Worm (Caenorhabditis elegans) whole organism, L1 larva: Measurements from ENCODE around the gene ZC376.8.

Experiments
- ama-1 ChIP-seq: fragments of 150-350 bp; optimal IDR thresholded peaks from 2 replicates; lab custom pipeline; 2014
- ceh-63 ChIP-seq: fragments of 200-800 bp; sonication (Bioruptor generic); optimal IDR thresholded peaks from 2 replicates; lab custom pipeline; 2018; ENCODE audit warnings: mild to moderate bottlenecking, missing genetic modification characterization, missing compliant biosample characterization
- dpl-1 ChIP-seq, 3 experiments: fragments of 150-350 bp in 2 of 3; sonication (generic microtip) in 1 of 3; optimal IDR thresholded peaks; 2 replicates each; lab custom pipeline; 2014 to 2017; ENCODE audit warnings: missing biosample characterization in 3 of 3, missing genetic modification characterization in 3 of 3, missing genetic modification reagents in 3 of 3
- elt-2 ChIP-seq: sonication (generic microtip); optimal IDR thresholded peaks from 2 replicates; lab custom pipeline; 2016; ENCODE audit warnings: missing genetic modification characterization, mild to moderate bottlenecking, inconsistent platforms, missing compliant biosample characterization, missing genetic modification reagents
- elt-3 ChIP-seq, 6 experiments: fragments of 150-350 bp in 1 of 6; sonication (generic microtip); optimal IDR thresholded peaks; 2 replicates each; lab custom pipeline; 2017 to 2018; ENCODE audit warnings: missing biosample characterization in 6 of 6, missing genetic modification characterization in 6 of 6, inconsistent platforms in 1 of 6
- fos-1 ChIP-seq: fragments of 150-350 bp; optimal IDR thresholded peaks from 2 replicates; lab custom pipeline; 2014; ENCODE audit warnings: missing biosample characterization, missing genetic modification characterization
- hlh-4 ChIP-seq: sonication (generic microtip); optimal IDR thresholded peaks from 2 replicates; lab custom pipeline; 2016; ENCODE audit warnings: mild to moderate bottlenecking, missing genetic modification characterization, missing compliant biosample characterization
- nhr-11 ChIP-seq: fragments of 150-350 bp; optimal IDR thresholded peaks from 2 replicates; lab custom pipeline; 2014; ENCODE audit warnings: missing biosample characterization, missing genetic modification characterization
- nhr-237 ChIP-seq: fragments of 150-350 bp; optimal IDR thresholded peaks from 2 replicates; lab custom pipeline; 2014; ENCODE audit warnings: missing biosample characterization, missing genetic modification characterization
- nhr-71 ChIP-seq: sonication (generic microtip); optimal IDR thresholded peaks from 2 replicates; lab custom pipeline; 2016; ENCODE audit warnings: mild to moderate bottlenecking, missing genetic modification characterization, moderate library complexity, missing compliant biosample characterization
- nhr-84 ChIP-seq: sonication (generic microtip); optimal IDR thresholded peaks from 2 replicates; lab custom pipeline; 2017; ENCODE audit warnings: missing biosample characterization, missing genetic modification characterization

- no peak for TF ChIP-seq ceh-63 (GFP tag; lab: Kevin White, UChicago)
- TF ChIP-seq elt-2 (tag; lab: Kevin White, UChicago) = no peak
- no peak for TF ChIP-seq nhr-84 (tag; lab: Kevin White, UChicago)
- no peak for TF ChIP-seq ama-1 (lab: Kevin White, UChicago)
- no peak for TF ChIP-seq elt-3 (tag; optimal IDR thresholded peaks at IDR 0.05; lab: Kevin White, UChicago)
- TF ChIP-seq dpl-1 (GFP tag; optimal IDR thresholded peaks at IDR 0.05; lab: Kevin White, UChicago) = no peak
- no peak for TF ChIP-seq fos-1
- TF ChIP-seq nhr-71 (tag; lab: Kevin White, UChicago) = no peak
- no peak for TF ChIP-seq hlh-4 (tag; lab: Kevin White, UChicago)
- TF ChIP-seq nhr-237 (tag; lab: Kevin White, UChicago) = no peak
- no peak for TF ChIP-seq nhr-11 (tag; lab: Kevin White, UChicago)
Observed at ce11 chrV:14167629-14168028, 12.4 kb upstream of the ZC376.8 start, which contains the start of gene ocam-1.
